Fruit fly (Drosophila melanogaster) whole organism, embryonic: Measurements from ENCODE around the gene Syx5.

ENCODE experiments used
- CG10147 ChIP-seq: fragments of 200-800 bp; sonication (Bioruptor generic); optimal IDR thresholded peaks from 2 replicates; lab custom pipeline; 2019; ENCODE audit warnings: missing biosample characterization, mild to moderate bottlenecking, missing genetic modification characterization, moderate library complexity
- CG10366 ChIP-seq: fragments of 200-800 bp; sonication (Bioruptor generic); IDR thresholded peaks from 2 replicates; pipeline ENCODE4 v1.3.6; 2022; ENCODE audit warnings: missing biosample characterization, missing genetic modification characterization
- CG12942 ChIP-seq: fragments of 200-800 bp; sonication (Bioruptor generic); optimal IDR thresholded peaks from 3 replicates; lab custom pipeline; 2016; ENCODE audit warnings: missing biosample characterization, missing genetic modification characterization
- CG15601 ChIP-seq: fragments of 200-800 bp; sonication (Bioruptor generic); optimal IDR thresholded peaks from 3 replicates; lab custom pipeline; 2019; ENCODE audit warnings: missing biosample characterization, mild to moderate bottlenecking, missing genetic modification characterization, moderate library complexity
- CG15696 ChIP-seq: fragments of 200-800 bp; sonication (Bioruptor generic); optimal IDR thresholded peaks from 2 replicates; lab custom pipeline; 2019; ENCODE audit warnings: missing biosample characterization, mild to moderate bottlenecking, missing genetic modification characterization, moderate library complexity
- CG1792 ChIP-seq: fragments of 200-800 bp; sonication (Bioruptor generic); optimal IDR thresholded peaks from 2 replicates; lab custom pipeline; 2016; ENCODE audit warnings: missing biosample characterization, missing genetic modification characterization
- CG18262 ChIP-seq: fragments of 200-800 bp; optimal IDR thresholded peaks from 3 replicates; lab custom pipeline; 2019; ENCODE audit warnings: missing biosample characterization, mild to moderate bottlenecking, missing genetic modification characterization, moderate library complexity
- CG31441 ChIP-seq: fragments of 200-800 bp; sonication (Bioruptor generic); IDR thresholded peaks from 2 replicates; pipeline ENCODE4 v1.3.6; 2022; ENCODE audit warnings: missing biosample characterization, missing genetic modification characterization
- CG33557 ChIP-seq: fragments of 200-800 bp; sonication (Bioruptor generic); optimal IDR thresholded peaks from 2 replicates; lab custom pipeline; 2019; ENCODE audit warnings: missing biosample characterization, mild to moderate bottlenecking, missing genetic modification characterization, moderate library complexity
- CG34224 ChIP-seq: fragments of 200-800 bp; sonication (Bioruptor generic); IDR thresholded peaks from 3 replicates; pipeline ENCODE4 v1.3.6; 2022; ENCODE audit warnings: missing biosample characterization, missing genetic modification characterization; ENCODE audit not compliant: partially characterized antibody
- CG4328 ChIP-seq: fragments of 200-800 bp; sonication (Bioruptor generic); optimal IDR thresholded peaks from 3 replicates; lab custom pipeline; 2017; ENCODE audit warnings: missing biosample characterization, missing genetic modification reagents, missing genetic modification characterization
- CG4360 ChIP-seq: fragments of 200-800 bp; sonication (Bioruptor generic); IDR thresholded peaks from 2 replicates; pipeline ENCODE4 v1.3.6; 2022; ENCODE audit warnings: missing biosample characterization, missing genetic modification characterization
- CG4404 ChIP-seq: fragments of 200-800 bp; sonication (Bioruptor generic); IDR thresholded peaks from 2 replicates; pipeline ENCODE4 v1.3.6; 2022; ENCODE audit warnings: missing biosample characterization, missing genetic modification characterization
- CG7357 ChIP-seq: fragments of 200-800 bp; sonication (Bioruptor generic); IDR thresholded peaks from 3 replicates; pipeline ENCODE4 v1.3.6; 2022; ENCODE audit warnings: missing biosample characterization, missing genetic modification characterization
- CG7745 ChIP-seq: fragments of 200-800 bp; sonication (Bioruptor generic); optimal IDR thresholded peaks from 2 replicates; lab custom pipeline; 2018; ENCODE audit warnings: missing biosample characterization, mild to moderate bottlenecking, missing genetic modification characterization, moderate library complexity
- CG7839 ChIP-seq: fragments of 200-800 bp; sonication (Bioruptor generic); optimal IDR thresholded peaks from 3 replicates; lab custom pipeline; 2018; ENCODE audit warnings: missing biosample characterization, mild to moderate bottlenecking, missing genetic modification characterization, moderate library complexity
- CG7963 ChIP-seq: fragments of 200-800 bp; sonication (Bioruptor generic); IDR thresholded peaks from 3 replicates; pipeline ENCODE4 v1.3.6; 2022; ENCODE audit warnings: missing biosample characterization, missing genetic modification characterization; ENCODE audit not compliant: partially characterized antibody
- CG8924 ChIP-seq: fragments of 200-800 bp; optimal IDR thresholded peaks from 3 replicates; lab custom pipeline; 2019; ENCODE audit warnings: missing biosample characterization, mild to moderate bottlenecking, missing genetic modification characterization, moderate library complexity
- CG8944 ChIP-seq: fragments of 200-800 bp; sonication (Bioruptor generic); optimal IDR thresholded peaks from 3 replicates; lab custom pipeline; 2016; ENCODE audit warnings: missing biosample characterization, missing genetic modification characterization
- E2f1 ChIP-seq: fragments of 200-800 bp; sonication (Bioruptor generic); IDR thresholded peaks from 2 replicates; pipeline ENCODE4 v1.3.6; 2022; ENCODE audit warnings: missing biosample characterization, missing genetic modification characterization
- Ets65A ChIP-seq: fragments of 200-800 bp; sonication (Bioruptor generic); peaks from one replicate; lab custom pipeline; 2016; ENCODE audit warnings: missing biosample characterization, missing genetic modification characterization
- Hmr ChIP-seq: fragments of 200-800 bp; sonication (Bioruptor generic); optimal IDR thresholded peaks from 3 replicates; lab custom pipeline; 2017; ENCODE audit warnings: mild to moderate bottlenecking, missing biosample characterization, missing genetic modification reagents, missing genetic modification characterization
- Lhr ChIP-seq: fragments of 200-800 bp; sonication (Bioruptor generic); optimal IDR thresholded peaks from 3 replicates; lab custom pipeline; 2017; ENCODE audit warnings: mild to moderate bottlenecking, missing biosample characterization, missing genetic modification reagents, missing genetic modification characterization
- Med ChIP-seq: fragments of 200-800 bp; sonication (Bioruptor generic); peaks from one replicate; lab custom pipeline; 2016; ENCODE audit warnings: missing biosample characterization, missing genetic modification characterization, mild to moderate bottlenecking, inconsistent platforms, moderate library complexity
- Neu2 ChIP-seq: fragments of 200-800 bp; sonication (Bioruptor generic); optimal IDR thresholded peaks from 3 replicates; lab custom pipeline; 2016; ENCODE audit warnings: missing biosample characterization, missing genetic modification characterization, borderline replicate concordance
- Sox100B ChIP-seq: fragments of 200-800 bp; sonication (Bioruptor generic); optimal IDR thresholded peaks from 3 replicates; lab custom pipeline; 2018; ENCODE audit warnings: missing biosample characterization, mild to moderate bottlenecking, missing genetic modification characterization
- Sry-δ ChIP-seq: fragments of 200-800 bp; sonication (Bioruptor generic); optimal IDR thresholded peaks from 2 replicates; lab custom pipeline; 2016; ENCODE audit warnings: missing biosample characterization, missing genetic modification characterization
- Tbp ChIP-seq: fragments of >200 bp; optimal IDR thresholded peaks from 2 replicates; lab custom pipeline; 2018; ENCODE audit warnings: missing biosample characterization, missing genetic modification characterization
- Xrp1 ChIP-seq: fragments of 200-800 bp; sonication (Bioruptor generic); IDR thresholded peaks from 2 replicates; pipeline ENCODE4 v1.3.6; 2022; ENCODE audit warnings: missing biosample characterization, missing genetic modification characterization
- ap ChIP-seq: fragments of 200-800 bp; sonication (Bioruptor generic); IDR thresholded peaks from 2 replicates; pipeline ENCODE4 v1.3.6; 2022; ENCODE audit warnings: missing biosample characterization, missing genetic modification characterization
- ase ChIP-seq: fragments of 200-800 bp; sonication (Bioruptor generic); IDR thresholded peaks from 3 replicates; pipeline ENCODE4 v1.3.6; 2022; ENCODE audit warnings: missing biosample characterization, missing genetic modification characterization
- ato ChIP-seq: fragments of 200-800 bp; sonication (Bioruptor generic); IDR thresholded peaks from 2 replicates; pipeline ENCODE4 v1.3.6; 2022; ENCODE audit warnings: missing biosample characterization, missing genetic modification characterization; ENCODE audit not compliant: partially characterized antibody
- chinmo ChIP-seq: fragments of 200-800 bp; sonication (Bioruptor generic); IDR thresholded peaks from 4 replicates; pipeline ENCODE4 v1.3.6; 2022; ENCODE audit warnings: missing biosample characterization, missing genetic modification characterization; ENCODE audit not compliant: partially characterized antibody
- ci ChIP-seq: fragments of 200-800 bp; sonication (Bioruptor generic); IDR thresholded peaks from 3 replicates; pipeline ENCODE4 v1.3.6; 2022; ENCODE audit warnings: missing biosample characterization, missing genetic modification characterization
- crc ChIP-seq: fragments of 200-800 bp; sonication (Bioruptor generic); optimal IDR thresholded peaks from 2 replicates; lab custom pipeline; 2016; ENCODE audit warnings: missing biosample characterization, missing genetic modification characterization
- crp ChIP-seq, 2 experiments: fragments of 200-800 bp; sonication (Bioruptor generic); optimal IDR thresholded peaks; 2 replicates in 1 of 2; 3 replicates in 1 of 2; lab custom pipeline; 2017; ENCODE audit warnings: missing biosample characterization in 2 of 2, missing genetic modification characterization in 2 of 2, mild to moderate bottlenecking in 1 of 2, moderate library complexity in 1 of 2
- exex ChIP-seq: fragments of 200-800 bp; sonication (Bioruptor generic); optimal IDR thresholded peaks from 4 replicates; lab custom pipeline; 2018; ENCODE audit warnings: missing biosample characterization, mild to moderate bottlenecking, missing genetic modification characterization, moderate library complexity
- fru ChIP-seq: fragments of >200 bp; optimal IDR thresholded peaks from 2 replicates; lab custom pipeline; 2017
- gro ChIP-seq: fragments of 200-800 bp; sonication (Bioruptor generic); optimal IDR thresholded peaks from 2 replicates; lab custom pipeline; 2016; ENCODE audit warnings: missing biosample characterization, missing genetic modification characterization
- gsb-n ChIP-seq: fragments of 200-800 bp; sonication (Bioruptor generic); optimal IDR thresholded peaks from 3 replicates; lab custom pipeline; 2018; ENCODE audit warnings: missing biosample characterization, mild to moderate bottlenecking, missing genetic modification characterization
- ham ChIP-seq: fragments of 200-800 bp; sonication (Bioruptor generic); IDR thresholded peaks from 2 replicates; pipeline ENCODE4 v1.3.6; 2022; ENCODE audit warnings: missing biosample characterization, missing genetic modification characterization
- mam ChIP-seq: fragments of 200-800 bp; sonication (Bioruptor generic); optimal IDR thresholded peaks from 3 replicates; lab custom pipeline; 2016; ENCODE audit warnings: missing biosample characterization, missing genetic modification characterization
- nom ChIP-seq: fragments of 200-800 bp; sonication (Bioruptor generic); optimal IDR thresholded peaks from 2 replicates; lab custom pipeline; 2017; ENCODE audit warnings: missing biosample characterization, missing genetic modification characterization, mild to moderate bottlenecking, moderate library complexity, missing genetic modification reagents
- onecut ChIP-seq: fragments of 200-800 bp; sonication (Bioruptor generic); IDR thresholded peaks from 2 replicates; pipeline ENCODE4 v1.3.6; 2022; ENCODE audit warnings: missing biosample characterization, missing genetic modification characterization
- peb ChIP-seq: fragments of 200-800 bp; sonication (Bioruptor generic); IDR thresholded peaks from 2 replicates; pipeline ENCODE4 v1.3.6; 2022; ENCODE audit warnings: missing biosample characterization, missing genetic modification characterization
- pfk ChIP-seq: fragments of 200-800 bp; sonication (Bioruptor generic); optimal IDR thresholded peaks from 2 replicates; lab custom pipeline; 2018; ENCODE audit warnings: missing biosample characterization, mild to moderate bottlenecking, missing genetic modification characterization, moderate library complexity
- phol ChIP-seq: fragments of 200-800 bp; sonication (Bioruptor generic); optimal IDR thresholded peaks from 3 replicates; lab custom pipeline; 2018; ENCODE audit warnings: missing biosample characterization, mild to moderate bottlenecking, missing genetic modification characterization, moderate library complexity
- slbo ChIP-seq: fragments of 200-800 bp; sonication (Bioruptor generic); IDR thresholded peaks from 2 replicates; pipeline ENCODE4 v1.3.6; 2022; ENCODE audit warnings: missing biosample characterization, missing genetic modification characterization
- twi ChIP-seq: fragments of 200-800 bp; optimal IDR thresholded peaks from 2 replicates; lab custom pipeline; 2019; ENCODE audit warnings: missing biosample characterization, mild to moderate bottlenecking, missing genetic modification characterization, moderate library complexity
- zen ChIP-seq: fragments of 200-800 bp; sonication (Bioruptor generic); optimal IDR thresholded peaks from 3 replicates; lab custom pipeline; 2018; ENCODE audit warnings: missing biosample characterization, mild to moderate bottlenecking, missing genetic modification characterization, moderate library complexity
- zfh2 ChIP-seq: fragments of 200-800 bp; sonication (Bioruptor generic); optimal IDR thresholded peaks from 2 replicates; lab custom pipeline; 2016; ENCODE audit warnings: missing biosample characterization, missing genetic modification characterization

Syx5 gene

dm6 chr2L:16281419-16282076 is 25.6 kb upstream of the Syx5 start (continued):
- TF ChIP-seq CG4404 = no peak
- no peak for TF ChIP-seq E2f1 (GFP tag; lab: Robert Waterston, UW)
- no peak for TF ChIP-seq CG10366 (GFP tag; lab: Robert Waterston, UW)
- no peak for TF ChIP-seq fru (lab: Kevin White, UChicago)
- peak; percentile 16 for TF ChIP-seq CG15601 (tag; lab: Kevin White, UChicago)
- TF ChIP-seq chinmo = no peak
- TF ChIP-seq ci (GFP tag; lab: Robert Waterston, UW) = peak; percentile 31; the same call in 1 of the 3 replicates
- no peak for TF ChIP-seq ase
- TF ChIP-seq pfk (GFP tag; lab: Kevin White, UChicago) = no peak
- peak; percentile 38 for TF ChIP-seq Ets65A
- no peak for TF ChIP-seq CG1792 (GFP tag; lab: Kevin White, UChicago)
- TF ChIP-seq CG18262 (tag; lab: Kevin White, UChicago) = peak; percentile 39
- TF ChIP-seq CG7357 = no peak
- TF ChIP-seq CG7839 (tag; lab: Kevin White, UChicago) = peak; percentile 14
- TF ChIP-seq CG8944 (GFP tag; lab: Kevin White, UChicago) = no peak
- no peak for TF ChIP-seq CG7745 (tag; lab: Kevin White, UChicago)
- TF ChIP-seq CG12942 (GFP tag; lab: Kevin White, UChicago) = no peak
- no peak for TF ChIP-seq Hmr (GFP tag; lab: Kevin White, UChicago)
- no peak for TF ChIP-seq crp (GFP tag; optimal IDR thresholded peaks at IDR 0.05; lab: Kevin White, UChicago)
- no peak for TF ChIP-seq Lhr (GFP tag; lab: Kevin White, UChicago)
- no peak for TF ChIP-seq exex (tag; lab: Kevin White, UChicago)
- TF ChIP-seq ham = no peak
- no peak for TF ChIP-seq CG34224 (GFP tag; lab: Robert Waterston, UW)
- TF ChIP-seq onecut (GFP tag; lab: Robert Waterston, UW) = no peak
- TF ChIP-seq nom = no peak
- TF ChIP-seq Neu2 (GFP tag; lab: Kevin White, UChicago) = no peak
- TF ChIP-seq crc = no peak
- no peak for TF ChIP-seq ap
- no peak for TF ChIP-seq Sry-δ (GFP tag; lab: Kevin White, UChicago)
- no peak for TF ChIP-seq gsb-n
- no peak for TF ChIP-seq CG10147 (GFP tag; lab: Kevin White, UChicago)
- TF ChIP-seq mam (GFP tag; lab: Kevin White, UChicago) = no peak
- peak; percentile 25 for TF ChIP-seq Sox100B
- TF ChIP-seq ato (GFP tag; lab: Robert Waterston, UW) = no peak
- no peak for TF ChIP-seq CG31441 (GFP tag; lab: Robert Waterston, UW)
- peak; percentile 6 for TF ChIP-seq phol (tag; lab: Kevin White, UChicago)
- no peak for TF ChIP-seq CG7963 (GFP tag; lab: Robert Waterston, UW)
- TF ChIP-seq CG4328 (GFP tag; lab: Kevin White, UChicago) = no peak
- no peak for TF ChIP-seq slbo (GFP tag; lab: Robert Waterston, UW)
- no peak for TF ChIP-seq gro
- TF ChIP-seq CG15696 = peak; percentile 8
- TF ChIP-seq peb (GFP tag; lab: Robert Waterston, UW) = no peak
- TF ChIP-seq zfh2 = no peak
- no peak for TF ChIP-seq zen (tag; lab: Kevin White, UChicago)
- peak; percentile 22 for TF ChIP-seq twi (tag; lab: Kevin White, UChicago)
- TF ChIP-seq CG33557 (GFP tag; lab: Kevin White, UChicago) = peak; percentile 38
- 0 out of 2 replicates have a peak, but pooled peaks have one; percentile 15 for TF ChIP-seq Xrp1
- TF ChIP-seq CG4360 (GFP tag; lab: Robert Waterston, UW) = peak; percentile 65
- TF ChIP-seq Med (GFP tag; lab: Kevin White, UChicago) = peak; percentile 46
- TF ChIP-seq CG8924 (tag; lab: Kevin White, UChicago) = peak; percentile 15
- no peak for TF ChIP-seq Tbp (GFP tag; lab: Kevin White, UChicago)
